Worm (Caenorhabditis elegans): ENCODE results near the gene Y57G11C.33.

- TF ChIP-seq nhr-237 (tag; optimal IDR thresholded peaks at IDR 0.05) (no peak), elt-2 (tag; optimal IDR thresholded peaks at IDR 0.05) (no peak), nfya-1 (tag; optimal IDR thresholded peaks at IDR 0.05; ENCODE audit: insufficient read depth) (no peak), mdl-1 (tag; optimal IDR thresholded peaks at IDR 0.05) (no peak), nhr-43 (tag; optimal IDR thresholded peaks at IDR 0.05; ENCODE audit: poor library complexity, severe bottlenecking) (no peak), ztf-4 (tag; optimal IDR thresholded peaks at IDR 0.05) (no peak)
Observed at ce11 chrIV:14618551-14618950, 38.3 kb upstream of the Y57G11C.33 start.

All from whole organism, L3 larva.